Worm (Caenorhabditis elegans) whole organism, L4 larva: Measurements from ENCODE around the gene ell-1.
A peak's percentile ranks its signal among the peaks of the same experiment; 100 is the strongest.

Experiments
- F10B5.3 ChIP-seq: sonication (generic microtip); optimal IDR thresholded peaks from 2 replicates; lab custom pipeline; 2016; ENCODE audit warnings: mild to moderate bottlenecking, missing genetic modification characterization, missing compliant biosample characterization
- F26F4.8 ChIP-seq: fragments of 200-800 bp; sonication (Bioruptor generic); conservative IDR thresholded peaks from 2 replicates; pipeline ENCODE4 v1.3.6; 2022; ENCODE audit warnings: missing genetic modification characterization, missing compliant biosample characterization
- F44E2.7 ChIP-seq: fragments of 200-800 bp; sonication (Bioruptor generic); IDR thresholded peaks from 2 replicates; pipeline ENCODE4 v2.1.2; 2022; ENCODE audit warnings: missing genetic modification characterization, missing compliant biosample characterization
- T26A8.4 ChIP-seq: fragments of 200-800 bp; sonication (Bioruptor generic); IDR thresholded peaks from 2 replicates; pipeline ENCODE4 v1.3.6; 2022; ENCODE audit warnings: missing genetic modification characterization, missing compliant biosample characterization
- Y75B8A.6 ChIP-seq: fragments of 200-800 bp; sonication (Bioruptor generic); IDR thresholded peaks from 2 replicates; pipeline ENCODE4 v1.3.6; 2022; ENCODE audit warnings: missing genetic modification reagents, missing genetic modification characterization, missing compliant biosample characterization
- ZK337.2 ChIP-seq: fragments of 200-800 bp; sonication (Bioruptor generic); IDR thresholded peaks from 2 replicates; pipeline ENCODE4 v1.3.6; 2022; ENCODE audit warnings: missing genetic modification reagents, missing genetic modification characterization, missing compliant biosample characterization
- aly-2 ChIP-seq: sonication (generic microtip); optimal IDR thresholded peaks from 2 replicates; lab custom pipeline; 2018; ENCODE audit warnings: missing biosample characterization, missing genetic modification characterization
- ama-1 ChIP-seq: fragments of 150-350 bp; optimal IDR thresholded peaks from 2 replicates; lab custom pipeline; 2014; ENCODE audit warnings: inconsistent platforms, mixed read lengths
- arid-1 ChIP-seq: fragments of 200-800 bp; sonication (Bioruptor generic); conservative IDR thresholded peaks from 2 replicates; pipeline ENCODE4 v1.3.6; 2022; ENCODE audit warnings: missing genetic modification reagents, missing genetic modification characterization, missing compliant biosample characterization
- ceh-44 ChIP-seq: fragments of 200-800 bp; sonication (Bioruptor generic); IDR thresholded peaks from 2 replicates; pipeline ENCODE4 v1.3.6; 2022; ENCODE audit warnings: missing genetic modification reagents, missing genetic modification characterization, missing compliant biosample characterization
- ceh-82 ChIP-seq: sonication (generic microtip); optimal IDR thresholded peaks from 2 replicates; lab custom pipeline; 2017; ENCODE audit warnings: missing biosample characterization, missing genetic modification characterization
- ces-1 ChIP-seq: fragments of 150-350 bp; sonication (generic microtip); optimal IDR thresholded peaks from 4 replicates; lab custom pipeline; 2014; ENCODE audit warnings: missing biosample characterization, missing genetic modification reagents, missing genetic modification characterization
- cey-2 ChIP-seq: sonication (generic microtip); optimal IDR thresholded peaks from 3 replicates; lab custom pipeline; 2017; ENCODE audit warnings: missing genetic modification characterization, mild to moderate bottlenecking, missing compliant biosample characterization, antibody characterized with exemption, borderline replicate concordance; ENCODE audit not compliant: insufficient read depth
- ctbp-1 ChIP-seq: fragments of 200-800 bp; sonication (Bioruptor generic); IDR thresholded peaks from 2 replicates; pipeline ENCODE4 v1.3.6; 2022; ENCODE audit warnings: missing genetic modification reagents, missing genetic modification characterization, missing compliant biosample characterization
- daf-12 ChIP-seq: fragments of 150-350 bp; optimal IDR thresholded peaks from 2 replicates; lab custom pipeline; 2014; ENCODE audit warnings: missing biosample characterization, missing genetic modification reagents, missing genetic modification characterization
- daf-8 ChIP-seq: fragments of 200-800 bp; sonication (Bioruptor generic); IDR thresholded peaks from 2 replicates; pipeline ENCODE4 v1.3.6; 2022; ENCODE audit warnings: missing genetic modification characterization, missing compliant biosample characterization
- dmd-6 ChIP-seq: fragments of 200-800 bp; sonication (Bioruptor generic); IDR thresholded peaks from 2 replicates; pipeline ENCODE4 v1.3.6; 2022; ENCODE audit warnings: missing genetic modification reagents, missing genetic modification characterization, missing compliant biosample characterization
- dve-1 ChIP-seq: sonication (generic microtip); optimal IDR thresholded peaks from 2 replicates; lab custom pipeline; 2017; ENCODE audit warnings: antibody characterized with exemption, mild to moderate bottlenecking, missing genetic modification characterization, missing compliant biosample characterization; ENCODE audit not compliant: insufficient read depth
- egl-43 ChIP-seq: fragments of 200-800 bp; sonication (Bioruptor generic); IDR thresholded peaks from 2 replicates; pipeline ENCODE4 v1.3.6; 2022; ENCODE audit warnings: missing genetic modification reagents, missing genetic modification characterization, missing compliant biosample characterization
- fkh-10 ChIP-seq: fragments of 150-350 bp; optimal IDR thresholded peaks from 2 replicates; lab custom pipeline; 2014; ENCODE audit warnings: missing biosample characterization, missing genetic modification reagents, missing genetic modification characterization
- hif-1 ChIP-seq, 2 experiments: sonication (generic microtip); optimal IDR thresholded peaks; 2 replicates each; lab custom pipeline; 2016 to 2017; ENCODE audit warnings: missing compliant biosample characterization in 2 of 2, missing genetic modification characterization in 2 of 2, missing genetic modification reagents in 2 of 2, missing genotype in 2 of 2, mild to moderate bottlenecking in 1 of 2
- hmg-1.1 ChIP-seq: fragments of 200-800 bp; sonication (Bioruptor generic); IDR thresholded peaks from 2 replicates; pipeline ENCODE4 v1.3.6; 2022; ENCODE audit warnings: missing genetic modification reagents, missing genetic modification characterization, missing compliant biosample characterization
- lim-7 ChIP-seq: fragments of 200-800 bp; sonication (Bioruptor generic); IDR thresholded peaks from 2 replicates; pipeline ENCODE4 v1.3.6; 2022; ENCODE audit warnings: missing genetic modification characterization, missing compliant biosample characterization
- lin-1 ChIP-seq: fragments of 200-800 bp; sonication (Bioruptor generic); IDR thresholded peaks from 2 replicates; pipeline ENCODE4 v1.3.6; 2022; ENCODE audit warnings: missing genetic modification reagents, missing genetic modification characterization, missing compliant biosample characterization
- lin-15B ChIP-seq: fragments of 150-350 bp; sonication (generic microtip); optimal IDR thresholded peaks from 3 replicates; lab custom pipeline; 2014; ENCODE audit warnings: missing biosample characterization, missing genetic modification characterization
- lin-29 ChIP-seq: fragments of 200-800 bp; sonication (Bioruptor generic); IDR thresholded peaks from 2 replicates; pipeline ENCODE4 v1.3.6; 2022; ENCODE audit warnings: missing genetic modification reagents, missing genetic modification characterization, missing compliant biosample characterization
- lin-38 ChIP-seq: fragments of 200-800 bp; sonication (Bioruptor generic); IDR thresholded peaks from 2 replicates; pipeline ENCODE4 v1.3.6; 2022; ENCODE audit warnings: missing genetic modification reagents, missing genetic modification characterization, missing compliant biosample characterization
- lin-39 ChIP-seq: fragments of 150-350 bp; optimal IDR thresholded peaks from 2 replicates; lab custom pipeline; 2014; ENCODE audit warnings: missing biosample characterization, missing genetic modification reagents, missing genetic modification characterization
- lir-3 ChIP-seq: sonication (generic microtip); optimal IDR thresholded peaks from 2 replicates; lab custom pipeline; 2016; ENCODE audit warnings: mild to moderate bottlenecking, missing genetic modification characterization, missing compliant biosample characterization
- lsy-2 ChIP-seq, 2 experiments: fragments of 150-350 bp in 1 of 2; sonication (generic microtip) in 1 of 2; optimal IDR thresholded peaks; 2 replicates each; lab custom pipeline; 2014 to 2017; ENCODE audit warnings: missing biosample characterization in 2 of 2, missing genetic modification characterization in 2 of 2
- madf-5 ChIP-seq, 2 experiments: fragments of 200-800 bp; sonication (Bioruptor generic); IDR thresholded peaks; 2 replicates each; pipeline ENCODE4 v1.3.6; 2022; ENCODE audit warnings: missing compliant biosample characterization in 2 of 2, missing genetic modification characterization in 2 of 2
- mep-1 ChIP-seq: fragments of 150-350 bp; sonication (generic microtip); optimal IDR thresholded peaks from 3 replicates; lab custom pipeline; 2014; ENCODE audit warnings: missing biosample characterization, missing genetic modification characterization
- mes-2 ChIP-seq: sonication (generic microtip); optimal IDR thresholded peaks from 2 replicates; lab custom pipeline; 2016; ENCODE audit warnings: missing genotype, mild to moderate bottlenecking, missing genetic modification characterization, missing compliant biosample characterization; ENCODE audit not compliant: poor library complexity, severe bottlenecking
- mxl-2 ChIP-seq: fragments of 200-800 bp; sonication (Bioruptor generic); conservative IDR thresholded peaks from 2 replicates; pipeline ENCODE4 v1.3.6; 2022; ENCODE audit warnings: missing genetic modification reagents, missing genetic modification characterization, missing compliant biosample characterization
- nhr-10 ChIP-seq: fragments of 150-350 bp; optimal IDR thresholded peaks from 2 replicates; lab custom pipeline; 2014; ENCODE audit warnings: missing biosample characterization, missing genetic modification characterization
- nhr-111 ChIP-seq: fragments of 200-800 bp; sonication (Bioruptor generic); optimal IDR thresholded peaks from 2 replicates; lab custom pipeline; 2018; ENCODE audit warnings: mild to moderate bottlenecking, missing genetic modification characterization, missing compliant biosample characterization
- nhr-237 ChIP-seq: sonication (generic microtip); optimal IDR thresholded peaks from 2 replicates; lab custom pipeline; 2017; ENCODE audit warnings: missing biosample characterization, missing genetic modification characterization
- nhr-25 ChIP-seq: sonication (generic microtip); optimal IDR thresholded peaks from 2 replicates; lab custom pipeline; 2017; ENCODE audit warnings: missing genetic modification characterization, mild to moderate bottlenecking, missing compliant biosample characterization, antibody characterized with exemption, moderate library complexity, borderline replicate concordance; ENCODE audit not compliant: insufficient read depth
- nhr-28 ChIP-seq: fragments of 150-350 bp; optimal IDR thresholded peaks from 2 replicates; lab custom pipeline; 2014; ENCODE audit warnings: missing biosample characterization, missing genetic modification characterization
- nhr-6 ChIP-seq: fragments of 150-350 bp; optimal IDR thresholded peaks from 2 replicates; lab custom pipeline; 2014; ENCODE audit warnings: missing biosample characterization, missing genetic modification characterization
- nhr-76 ChIP-seq: fragments of 150-350 bp; optimal IDR thresholded peaks from 2 replicates; lab custom pipeline; 2014; ENCODE audit warnings: missing biosample characterization, missing genetic modification characterization
- pqm-1 ChIP-seq: sonication (generic microtip); optimal IDR thresholded peaks from 2 replicates; lab custom pipeline; 2017; ENCODE audit warnings: missing biosample characterization, missing genetic modification characterization
- rbr-2 ChIP-seq: sonication (generic microtip); optimal IDR thresholded peaks from 2 replicates; lab custom pipeline; 2016; ENCODE audit warnings: missing genotype, missing genetic modification characterization, missing compliant biosample characterization
- set-16 ChIP-seq: fragments of 200-800 bp; sonication (Bioruptor generic); IDR thresholded peaks from 2 replicates; pipeline ENCODE4 v1.3.6; 2022; ENCODE audit warnings: missing genetic modification reagents, missing genetic modification characterization, missing compliant biosample characterization
- snpc-4 ChIP-seq: fragments of 150-350 bp; optimal IDR thresholded peaks from 2 replicates; lab custom pipeline; 2014; ENCODE audit warnings: missing biosample characterization, missing genetic modification characterization
- spr-1 ChIP-seq: sonication (generic microtip); optimal IDR thresholded peaks from 2 replicates; lab custom pipeline; 2016; ENCODE audit warnings: mild to moderate bottlenecking, missing genetic modification characterization, missing compliant biosample characterization
- tag-97 ChIP-seq: fragments of 200-800 bp; sonication (Bioruptor generic); IDR thresholded peaks from 2 replicates; pipeline ENCODE4 v1.3.6; 2022; ENCODE audit warnings: missing genetic modification characterization, missing compliant biosample characterization
- unc-39 ChIP-seq: sonication (generic microtip); optimal IDR thresholded peaks from 2 replicates; lab custom pipeline; 2017; ENCODE audit warnings: missing biosample characterization, missing genetic modification characterization
- unc-62 ChIP-seq, 3 experiments: fragments of 150-350 bp in 1 of 3; sonication (generic microtip); optimal IDR thresholded peaks in 2 of 3; peaks in 1 of 3; 1 replicate in 1 of 3; 2 replicates in 2 of 3; lab custom pipeline; 2014 to 2017; ENCODE audit warnings: missing biosample characterization in 3 of 3, missing genetic modification characterization in 3 of 3, missing genetic modification reagents in 3 of 3, missing genotype in 1 of 3

ell-1 gene

DNA sequence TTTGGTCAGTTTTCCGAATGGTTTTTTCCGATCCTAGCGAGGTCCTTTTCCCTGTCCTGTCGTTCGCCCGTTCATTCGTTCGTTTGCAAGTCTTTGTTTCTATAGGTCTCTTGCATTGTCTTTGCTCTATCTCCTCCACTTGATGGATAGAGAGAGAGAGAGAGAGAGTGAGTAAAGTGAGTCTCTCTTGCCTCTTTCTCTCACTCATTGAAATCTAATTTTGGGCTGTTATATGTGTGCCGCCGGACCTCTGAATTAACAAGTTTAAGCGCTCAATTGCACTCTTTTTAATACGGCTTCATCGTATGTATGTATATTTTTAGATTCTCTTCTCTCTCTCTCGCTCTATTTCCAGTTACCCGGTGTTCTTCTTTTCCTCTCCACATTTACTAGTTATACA is 9.7 kb downstream of the ell-1 start:
- TF ChIP-seq mxl-2 (GFP tag; lab: Robert Waterston, UW), result no peak
- no peak for TF ChIP-seq tag-97 (GFP tag; lab: Robert Waterston, UW)
- no peak for TF ChIP-seq daf-12
- TF ChIP-seq ces-1 (GFP tag; lab: Kevin White, UChicago), result peak; percentile 73
- TF ChIP-seq rbr-2 (tag; lab: Kevin White, UChicago), result peak; percentile 12
- no peak for TF ChIP-seq nhr-237 (tag; lab: Kevin White, UChicago)
- TF ChIP-seq lin-15B (tag; lab: Kevin White, UChicago), result no peak
- TF ChIP-seq mes-2, result no peak
- no peak for TF ChIP-seq lin-1 (GFP tag; lab: Robert Waterston, UW)
- TF ChIP-seq ZK337.2 (GFP tag; lab: Robert Waterston, UW), result no peak
- no peak for TF ChIP-seq nhr-6 (tag; lab: Kevin White, UChicago)
- no peak for TF ChIP-seq egl-43 (GFP tag; lab: Robert Waterston, UW)
- TF ChIP-seq nhr-76 (tag; lab: Kevin White, UChicago), result no peak
- TF ChIP-seq cey-2, result no peak
- TF ChIP-seq nhr-111 (GFP tag; lab: Kevin White, UChicago), result no peak
- peak; percentile 3 for TF ChIP-seq nhr-28
- no peak for TF ChIP-seq Y75B8A.6
- TF ChIP-seq ceh-44 (GFP tag; lab: Robert Waterston, UW), result no peak
- TF ChIP-seq ama-1, result peak; percentile 33
- 0 out of 2 replicates have a peak, but pooled peaks have one; percentile 12 for TF ChIP-seq lim-7 (GFP tag; lab: Robert Waterston, UW)
- TF ChIP-seq lin-29 (GFP tag; lab: Robert Waterston, UW), result no peak
- no peak for TF ChIP-seq hif-1 (tag; optimal IDR thresholded peaks at IDR 0.05; lab: Kevin White, UChicago)
- TF ChIP-seq T26A8.4, result peak; percentile 31; the same call in 1 of the 2 replicates
- no peak for TF ChIP-seq lin-38 (GFP tag; lab: Robert Waterston, UW)
- TF ChIP-seq F10B5.3 (tag; lab: Kevin White, UChicago), result no peak
- no peak for TF ChIP-seq pqm-1 (tag; lab: Kevin White, UChicago)
- TF ChIP-seq dmd-6, result no peak
- no peak for TF ChIP-seq F44E2.7 (GFP tag; lab: Robert Waterston, UW)
- no peak for TF ChIP-seq unc-39 (tag; lab: Kevin White, UChicago)
- no peak for TF ChIP-seq snpc-4
- TF ChIP-seq lin-39, result no peak
- TF ChIP-seq unc-62 (GFP tag; optimal IDR thresholded peaks at IDR 0.05 in 1 of 2; lab: Kevin White, UChicago), result peak in 1 of 2 experiments; percentile 48
- TF ChIP-seq unc-62 (tag; optimal IDR thresholded peaks at IDR 0.05; lab: Kevin White, UChicago), result no peak
- TF ChIP-seq dve-1 (tag; lab: Kevin White, UChicago), result no peak
- no peak for TF ChIP-seq nhr-10 (tag; lab: Kevin White, UChicago)
- TF ChIP-seq lir-3 (tag; lab: Kevin White, UChicago), result no peak
- TF ChIP-seq fkh-10, result no peak
- TF ChIP-seq ctbp-1, result 0 out of 2 replicates have a peak, but pooled peaks have one; percentile 41
- peak; percentile 5 for TF ChIP-seq mep-1 (tag; lab: Kevin White, UChicago)
- TF ChIP-seq nhr-25 (tag; lab: Kevin White, UChicago), result peak; percentile 37
- TF ChIP-seq set-16 (GFP tag; lab: Robert Waterston, UW), result no peak
- TF ChIP-seq F26F4.8 (GFP tag; lab: Robert Waterston, UW), result no peak
- peak in 1 of 2 experiments; percentile 3 for TF ChIP-seq lsy-2 (tag; optimal IDR thresholded peaks at IDR 0.05; lab: Kevin White, UChicago)
- no peak for TF ChIP-seq aly-2 (tag; lab: Kevin White, UChicago)
- no peak for TF ChIP-seq ceh-82 (tag; lab: Kevin White, UChicago)
- 0 out of 2 replicates have a peak, but pooled peaks have one; percentile 16 for TF ChIP-seq hmg-1.1 (GFP tag; lab: Robert Waterston, UW)
- no peak for TF ChIP-seq madf-5 (GFP tag; IDR thresholded peaks at IDR 0.05; lab: Robert Waterston, UW)
- no peak for TF ChIP-seq spr-1 (tag; lab: Kevin White, UChicago)
- no peak for TF ChIP-seq daf-8 (GFP tag; lab: Robert Waterston, UW)
- no peak for TF ChIP-seq arid-1 (GFP tag; lab: Robert Waterston, UW)
- TF ChIP-seq, all 104 proteins: peak for 12
